Fruit fly (Drosophila melanogaster) whole organism, embryonic: Measurements from ENCODE around the gene neur.

Experiments used
- Asciz ChIP-seq: fragments of 200-800 bp; sonication (Bioruptor generic); optimal IDR thresholded peaks from 2 replicates; lab custom pipeline; 2017; ENCODE audit warnings: missing biosample characterization, mild to moderate bottlenecking, missing genetic modification characterization, missing genetic modification reagents
- CG10543 ChIP-seq: fragments of 200-800 bp; sonication (Bioruptor generic); optimal IDR thresholded peaks from 3 replicates; lab custom pipeline; 2017; ENCODE audit warnings: missing biosample characterization, mild to moderate bottlenecking, missing genetic modification characterization, moderate library complexity
- CG10654 ChIP-seq: fragments of 200-800 bp; sonication (Bioruptor generic); optimal IDR thresholded peaks from 2 replicates; lab custom pipeline; 2016; ENCODE audit warnings: missing biosample characterization, missing genetic modification characterization
- CG11504 ChIP-seq: fragments of 200-800 bp; sonication (Bioruptor generic); optimal IDR thresholded peaks from 3 replicates; lab custom pipeline; 2019; ENCODE audit warnings: missing biosample characterization, mild to moderate bottlenecking, missing genetic modification characterization, moderate library complexity
- CG11695 ChIP-seq: fragments of 200-800 bp; sonication (Bioruptor generic); IDR thresholded peaks from 3 replicates; pipeline ENCODE4 v1.3.6; 2022; ENCODE audit warnings: missing biosample characterization, missing genetic modification characterization
- CG12769 ChIP-seq: fragments of 200-800 bp; sonication (Bioruptor generic); optimal IDR thresholded peaks from 2 replicates; lab custom pipeline; 2019; ENCODE audit warnings: missing biosample characterization, mild to moderate bottlenecking, missing genetic modification characterization, moderate library complexity
- CG14965 ChIP-seq: fragments of 200-800 bp; sonication (Bioruptor generic); optimal IDR thresholded peaks from 2 replicates; lab custom pipeline; 2016; ENCODE audit warnings: missing biosample characterization, missing genetic modification characterization, borderline replicate concordance
- CG15011 ChIP-seq: fragments of 200-800 bp; sonication (Bioruptor generic); optimal IDR thresholded peaks from 3 replicates; lab custom pipeline; 2018; ENCODE audit warnings: missing biosample characterization, mild to moderate bottlenecking, missing genetic modification characterization
- CG1647 ChIP-seq: fragments of 200-800 bp; sonication (Bioruptor generic); optimal IDR thresholded peaks from 3 replicates; lab custom pipeline; 2016; ENCODE audit warnings: missing biosample characterization, missing genetic modification characterization
- CG16863 ChIP-seq: fragments of 200-800 bp; sonication (Bioruptor generic); optimal IDR thresholded peaks from 3 replicates; lab custom pipeline; 2016; ENCODE audit warnings: missing biosample characterization, missing genetic modification characterization
- CG17912 ChIP-seq: fragments of 200-800 bp; sonication (Bioruptor generic); optimal IDR thresholded peaks from 2 replicates; lab custom pipeline; 2018; ENCODE audit warnings: missing biosample characterization, mild to moderate bottlenecking, missing genetic modification characterization
- CG18011 ChIP-seq: fragments of 200-800 bp; sonication (Bioruptor generic); optimal IDR thresholded peaks from 2 replicates; lab custom pipeline; 2017; ENCODE audit warnings: missing biosample characterization, missing genetic modification characterization, mild to moderate bottlenecking, moderate library complexity, missing genotype
- CG2678 ChIP-seq: fragments of 200-800 bp; sonication (Bioruptor generic); optimal IDR thresholded peaks from 3 replicates; lab custom pipeline; 2019; ENCODE audit warnings: missing biosample characterization, mild to moderate bottlenecking, missing genetic modification characterization, moderate library complexity
- CG2712 ChIP-seq: fragments of 200-800 bp; optimal IDR thresholded peaks from 3 replicates; lab custom pipeline; 2019; ENCODE audit warnings: missing biosample characterization, mild to moderate bottlenecking, missing genetic modification characterization, moderate library complexity
- CG32532 ChIP-seq: fragments of 200-800 bp; sonication (Bioruptor generic); IDR thresholded peaks from 2 replicates; pipeline ENCODE4 v1.3.6; 2022; ENCODE audit warnings: missing biosample characterization, missing genetic modification characterization
- CG33213 ChIP-seq: fragments of 200-800 bp; sonication (Bioruptor generic); optimal IDR thresholded peaks from 3 replicates; lab custom pipeline; 2016; ENCODE audit warnings: missing biosample characterization, missing genetic modification characterization
- CG34376 ChIP-seq: fragments of 200-800 bp; sonication (Bioruptor generic); optimal IDR thresholded peaks from 2 replicates; lab custom pipeline; 2018; ENCODE audit warnings: missing biosample characterization, mild to moderate bottlenecking, missing genetic modification characterization
- CG3726 ChIP-seq: fragments of 200-800 bp; sonication (Bioruptor generic); IDR thresholded peaks from 3 replicates; pipeline ENCODE4, ENCODE4 v1.3.6; 2022; ENCODE audit warnings: missing biosample characterization, missing genetic modification characterization
- CG4360 ChIP-seq: fragments of 200-800 bp; sonication (Bioruptor generic); IDR thresholded peaks from 2 replicates; pipeline ENCODE4 v1.3.6; 2022; ENCODE audit warnings: missing biosample characterization, missing genetic modification characterization
- CG4820 ChIP-seq: fragments of 200-800 bp; sonication (Bioruptor generic); optimal IDR thresholded peaks from 3 replicates; lab custom pipeline; 2016; ENCODE audit warnings: missing biosample characterization, missing genetic modification characterization
- CG5245 ChIP-seq: fragments of 200-800 bp; sonication (Bioruptor generic); optimal IDR thresholded peaks from 3 replicates; lab custom pipeline; 2016; ENCODE audit warnings: missing biosample characterization, missing genetic modification characterization
- CG8478 ChIP-seq: fragments of >200 bp; optimal IDR thresholded peaks from 2 replicates; lab custom pipeline; 2018
- CG8924 ChIP-seq: fragments of 200-800 bp; optimal IDR thresholded peaks from 3 replicates; lab custom pipeline; 2019; ENCODE audit warnings: missing biosample characterization, mild to moderate bottlenecking, missing genetic modification characterization, moderate library complexity
- CG9215 ChIP-seq: fragments of 200-800 bp; sonication (Bioruptor generic); IDR thresholded peaks from 2 replicates; pipeline ENCODE4 v1.3.6; 2022; ENCODE audit warnings: missing biosample characterization, missing genetic modification characterization
- CG9609 ChIP-seq: fragments of 200-800 bp; sonication (Bioruptor generic); optimal IDR thresholded peaks from 3 replicates; lab custom pipeline; 2016; ENCODE audit warnings: missing biosample characterization, missing genetic modification characterization
- D ChIP-seq, 2 experiments: fragments of 200-800 bp in 1 of 2; fragments of >200 bp in 1 of 2; sonication (Bioruptor generic) in 1 of 2; optimal IDR thresholded peaks; 2 replicates in 1 of 2; 3 replicates in 1 of 2; lab custom pipeline; 2017; ENCODE audit warnings: mild to moderate bottlenecking in 1 of 2, missing biosample characterization in 1 of 2, missing genetic modification characterization in 1 of 2, missing genetic modification reagents in 1 of 2
- Fer1 ChIP-seq: fragments of 200-800 bp; sonication (Bioruptor generic); optimal IDR thresholded peaks from 2 replicates; lab custom pipeline; 2017; ENCODE audit warnings: missing biosample characterization, mild to moderate bottlenecking, missing genetic modification characterization
- Jarid2 ChIP-seq: fragments of 200-800 bp; sonication (Bioruptor generic); optimal IDR thresholded peaks from 3 replicates; lab custom pipeline; 2017; ENCODE audit warnings: mild to moderate bottlenecking, missing biosample characterization, missing genetic modification reagents, missing genetic modification characterization
- Lim3 ChIP-seq: fragments of 200-800 bp; sonication (Bioruptor generic); IDR thresholded peaks from 2 replicates; pipeline ENCODE4 v1.3.6; 2022; ENCODE audit warnings: missing biosample characterization, missing genetic modification characterization
- Myb ChIP-seq: fragments of 200-800 bp; sonication (Bioruptor generic); optimal IDR thresholded peaks from 2 replicates; lab custom pipeline; 2016; ENCODE audit warnings: missing biosample characterization, missing genetic modification characterization
- Optix ChIP-seq: fragments of 200-800 bp; sonication (Bioruptor generic); IDR thresholded peaks from 3 replicates; pipeline ENCODE4 v1.3.6; 2022; ENCODE audit warnings: missing biosample characterization, missing genetic modification characterization
- cad ChIP-seq: fragments of >200 bp; optimal IDR thresholded peaks from 2 replicates; lab custom pipeline; 2017; ENCODE audit warnings: missing biosample characterization, missing genetic modification characterization
- caup ChIP-seq: fragments of 200-800 bp; sonication (Bioruptor generic); optimal IDR thresholded peaks from 3 replicates; lab custom pipeline; 2017; ENCODE audit warnings: missing biosample characterization, mild to moderate bottlenecking, missing genetic modification characterization, moderate library complexity; ENCODE audit not compliant: severe bottlenecking
- chm ChIP-seq: fragments of 200-800 bp; sonication (Bioruptor generic); IDR thresholded peaks from 2 replicates; pipeline ENCODE4 v1.3.6; 2022; ENCODE audit warnings: missing biosample characterization, missing genetic modification characterization
- corto ChIP-seq: fragments of 200-800 bp; sonication (Bioruptor generic); optimal IDR thresholded peaks from 2 replicates; lab custom pipeline; 2016; ENCODE audit warnings: missing biosample characterization, mild to moderate bottlenecking, missing genetic modification characterization, moderate library complexity
- eve ChIP-seq, 2 experiments: fragments of >200 bp; optimal IDR thresholded peaks; 2 replicates each; lab custom pipeline; 2017; ENCODE audit warnings: missing biosample characterization in 2 of 2, missing genetic modification characterization in 2 of 2
- exex ChIP-seq: fragments of 200-800 bp; sonication (Bioruptor generic); optimal IDR thresholded peaks from 4 replicates; lab custom pipeline; 2018; ENCODE audit warnings: missing biosample characterization, mild to moderate bottlenecking, missing genetic modification characterization, moderate library complexity
- eyg ChIP-seq: fragments of 200-800 bp; sonication (Bioruptor generic); optimal IDR thresholded peaks from 3 replicates; lab custom pipeline; 2016; ENCODE audit warnings: missing biosample characterization, missing genetic modification characterization
- grau ChIP-seq: fragments of 200-800 bp; optimal IDR thresholded peaks from 3 replicates; lab custom pipeline; 2019; ENCODE audit warnings: missing biosample characterization, mild to moderate bottlenecking, missing genetic modification characterization, moderate library complexity
- grn ChIP-seq: fragments of 200-800 bp; sonication (Bioruptor generic); optimal IDR thresholded peaks from 3 replicates; lab custom pipeline; 2017; ENCODE audit warnings: missing biosample characterization, missing genetic modification characterization
- klu ChIP-seq: fragments of 200-800 bp; sonication (Bioruptor generic); IDR thresholded peaks from 2 replicates; pipeline ENCODE4 v1.3.6; 2022; ENCODE audit warnings: missing biosample characterization, missing genetic modification characterization
- p53 ChIP-seq: fragments of 200-800 bp; sonication (Bioruptor generic); optimal IDR thresholded peaks from 2 replicates; lab custom pipeline; 2016; ENCODE audit warnings: missing biosample characterization, missing genetic modification characterization
- repo ChIP-seq: fragments of 200-800 bp; sonication (Bioruptor generic); optimal IDR thresholded peaks from 2 replicates; lab custom pipeline; 2016; ENCODE audit warnings: missing biosample characterization, missing genetic modification characterization
- sens ChIP-seq: fragments of 200-800 bp; sonication (Bioruptor generic); peaks from one replicate; lab custom pipeline; 2016; ENCODE audit warnings: missing biosample characterization, missing genetic modification characterization
- ssp ChIP-seq: fragments of 200-800 bp; sonication (Bioruptor generic); IDR thresholded peaks from 2 replicates; pipeline ENCODE4 v1.3.6; 2022; ENCODE audit warnings: missing biosample characterization, missing genetic modification characterization
- tio ChIP-seq: fragments of 200-800 bp; sonication (Bioruptor generic); optimal IDR thresholded peaks from 2 replicates; lab custom pipeline; 2017; ENCODE audit warnings: missing biosample characterization, missing genetic modification characterization, inconsistent platforms
- ttk ChIP-seq: fragments of 200-800 bp; sonication (Bioruptor generic); IDR thresholded peaks from 2 replicates; pipeline ENCODE4 v2.1.2; 2022; ENCODE audit warnings: missing biosample characterization, missing genetic modification characterization
- zen ChIP-seq: fragments of 200-800 bp; sonication (Bioruptor generic); optimal IDR thresholded peaks from 3 replicates; lab custom pipeline; 2018; ENCODE audit warnings: missing biosample characterization, mild to moderate bottlenecking, missing genetic modification characterization, moderate library complexity

The neur gene

dm6 chr3R:9030750-9031128 is 8.5 kb downstream of the neur start:
- TF ChIP-seq exex (peak; percentile 19), corto (GFP tag; lab: Kevin White, UChicago) (no peak)

- TF ChIP-seq Asciz (GFP tag; lab: Kevin White, UChicago): no peak
- TF ChIP-seq CG32532 (GFP tag; lab: Robert Waterston, UW): no peak
- no peak for TF ChIP-seq CG17912 (GFP tag; lab: Kevin White, UChicago)
- TF ChIP-seq CG18011 (GFP tag; lab: Kevin White, UChicago): no peak
- no peak for TF ChIP-seq CG4820 (GFP tag; lab: Kevin White, UChicago)
- TF ChIP-seq cad (GFP tag; lab: Kevin White, UChicago): peak; percentile 59
- TF ChIP-seq repo (GFP tag; lab: Kevin White, UChicago): no peak
- TF ChIP-seq CG2678 (tag; lab: Kevin White, UChicago): no peak
- TF ChIP-seq CG12769 (tag; lab: Kevin White, UChicago): peak; percentile 56
- no peak for TF ChIP-seq CG33213 (GFP tag; lab: Kevin White, UChicago)
- no peak for TF ChIP-seq CG10654
- no peak for TF ChIP-seq p53 (GFP tag; lab: Kevin White, UChicago)
- TF ChIP-seq caup: no peak
- peak; percentile 11 for TF ChIP-seq CG8924 (tag; lab: Kevin White, UChicago)
- TF ChIP-seq chm (GFP tag; lab: Robert Waterston, UW): 0 out of 2 replicates have a peak, but pooled peaks have one; percentile 29
- TF ChIP-seq Lim3: no peak
- TF ChIP-seq grau (tag; lab: Kevin White, UChicago): peak; percentile 50
- no peak for TF ChIP-seq eyg
- no peak for TF ChIP-seq CG8478 (lab: Kevin White, UChicago)
- no peak for TF ChIP-seq Fer1 (GFP tag; lab: Kevin White, UChicago)
- TF ChIP-seq sens (GFP tag; lab: Kevin White, UChicago): peak; percentile 63
- TF ChIP-seq klu (GFP tag; lab: Robert Waterston, UW): no peak
- no peak for TF ChIP-seq Jarid2
- TF ChIP-seq CG11504 (tag; lab: Kevin White, UChicago): no peak
- no peak for TF ChIP-seq Myb (GFP tag; lab: Kevin White, UChicago)
- TF ChIP-seq CG34376: no peak
- TF ChIP-seq CG14965 (GFP tag; lab: Kevin White, UChicago): no peak
- TF ChIP-seq Optix (GFP tag; lab: Robert Waterston, UW): no peak
- TF ChIP-seq CG1647 (GFP tag; lab: Kevin White, UChicago): no peak
- peak; percentile 74 for TF ChIP-seq zen (tag; lab: Kevin White, UChicago)
- TF ChIP-seq eve (GFP tag; optimal IDR thresholded peaks at IDR 0.05; lab: Kevin White, UChicago): no peak
- no peak for TF ChIP-seq CG4360 (GFP tag; lab: Robert Waterston, UW)
- peak; percentile 3 for TF ChIP-seq CG10543
- no peak for TF ChIP-seq CG3726 (GFP tag; lab: Robert Waterston, UW)
- TF ChIP-seq CG16863 (GFP tag; lab: Kevin White, UChicago): no peak
- no peak for TF ChIP-seq CG2712 (tag; lab: Kevin White, UChicago)
- no peak for TF ChIP-seq CG15011 (GFP tag; lab: Kevin White, UChicago)
- TF ChIP-seq tio (GFP tag; lab: Kevin White, UChicago): no peak
- no peak for TF ChIP-seq D (optimal IDR thresholded peaks at IDR 0.05; lab: Kevin White, UChicago)
- no peak for TF ChIP-seq D (GFP tag; optimal IDR thresholded peaks at IDR 0.05; lab: Kevin White, UChicago)
- no peak for TF ChIP-seq CG11695 (GFP tag; lab: Robert Waterston, UW)
- no peak for TF ChIP-seq CG9609 (GFP tag; lab: Kevin White, UChicago)
- peak; percentile 11 for TF ChIP-seq grn (GFP tag; lab: Kevin White, UChicago)
- no peak for TF ChIP-seq CG9215 (GFP tag; lab: Robert Waterston, UW)
- no peak for TF ChIP-seq ttk
- no peak for TF ChIP-seq CG5245 (GFP tag; lab: Kevin White, UChicago)
- no peak for TF ChIP-seq ssp (GFP tag; lab: Robert Waterston, UW)
Measured at dm6 chr3R:9030006-9030749, 9.1 kb downstream of the neur start.
